Fruit fly (Drosophila melanogaster) whole organism, wandering third instar larva: ENCODE measurements around the gene DopEcR.

Experiments used
- Abd-B ChIP-seq: fragments of >200 bp; optimal IDR thresholded peaks from 2 replicates; lab custom pipeline; 2017; ENCODE audit warnings: missing biosample characterization, missing genetic modification characterization
- CG32264 ChIP-seq: fragments of 200-800 bp; sonication (Bioruptor generic); optimal IDR thresholded peaks from 2 replicates; lab custom pipeline; 2016; ENCODE audit warnings: missing biosample characterization, missing genetic modification characterization
- CG9705 ChIP-seq: fragments of 200-800 bp; sonication (Bioruptor generic); optimal IDR thresholded peaks from 2 replicates; lab custom pipeline; 2018; ENCODE audit warnings: missing biosample characterization, mild to moderate bottlenecking, missing genetic modification characterization
- CrebA ChIP-seq: fragments of 200-800 bp; sonication (Bioruptor generic); optimal IDR thresholded peaks from 2 replicates; lab custom pipeline; 2016; ENCODE audit warnings: missing biosample characterization, mild to moderate bottlenecking, missing genetic modification characterization, borderline replicate concordance
- Dfd ChIP-seq: fragments of >200 bp; optimal IDR thresholded peaks from 2 replicates; lab custom pipeline; 2017; ENCODE audit warnings: missing biosample characterization, missing genetic modification characterization
- Dif ChIP-seq: fragments of 200-275, 200-300 bp; sonication (Bioruptor generic); optimal IDR thresholded peaks from 2 replicates; lab custom pipeline; 2018; ENCODE audit warnings: missing biosample characterization, missing genetic modification characterization; ENCODE audit not compliant: partially characterized antibody
- GATAd ChIP-seq: sonication (Bioruptor generic); optimal IDR thresholded peaks from 2 replicates; lab custom pipeline; 2016; ENCODE audit warnings: missing biosample characterization, missing genetic modification characterization
- HLH106 ChIP-seq: fragments of 200-800 bp; optimal IDR thresholded peaks from 3 replicates; lab custom pipeline; 2019; ENCODE audit warnings: missing biosample characterization, mild to moderate bottlenecking, missing genetic modification characterization, moderate library complexity
- Hnf4 ChIP-seq: fragments of 200-800 bp; sonication (Bioruptor generic); optimal IDR thresholded peaks from 2 replicates; lab custom pipeline; 2016; ENCODE audit warnings: missing biosample characterization, mild to moderate bottlenecking, missing genetic modification characterization
- Hr78 ChIP-seq: fragments of >200 bp; optimal IDR thresholded peaks from 2 replicates; lab custom pipeline; 2017; ENCODE audit warnings: missing biosample characterization, missing genetic modification characterization
- Hr83 ChIP-seq: fragments of 200-300 bp; sonication (Bioruptor generic); optimal IDR thresholded peaks from 2 replicates; lab custom pipeline; 2016; ENCODE audit warnings: missing biosample characterization, mild to moderate bottlenecking, missing genetic modification characterization, moderate library complexity; ENCODE audit not compliant: poor library complexity, severe bottlenecking
- Jra ChIP-seq: sonication (Bioruptor generic); optimal IDR thresholded peaks from 2 replicates; lab custom pipeline; 2016; ENCODE audit warnings: missing biosample characterization, missing genetic modification characterization
- Mio ChIP-seq: sonication (Bioruptor generic); optimal IDR thresholded peaks from 2 replicates; lab custom pipeline; 2016; ENCODE audit warnings: missing biosample characterization, missing genetic modification characterization
- Myc ChIP-seq: fragments of >200 bp; optimal IDR thresholded peaks from 2 replicates; lab custom pipeline; 2017
- N ChIP-seq: fragments of >200 bp; optimal IDR thresholded peaks from 2 replicates; lab custom pipeline; 2018; ENCODE audit warnings: missing biosample characterization, missing external identifiers, missing genetic modification characterization
- OdsH ChIP-seq: fragments of 200-800 bp; sonication (Bioruptor generic); optimal IDR thresholded peaks from 2 replicates; lab custom pipeline; 2016; ENCODE audit warnings: missing biosample characterization, mild to moderate bottlenecking, missing genetic modification characterization
- Rel ChIP-seq, 2 experiments: fragments of 200-800 bp; sonication (Bioruptor generic) in 1 of 2; optimal IDR thresholded peaks; 2 replicates in 1 of 2; 3 replicates in 1 of 2; lab custom pipeline; 2016 to 2019; ENCODE audit warnings: mild to moderate bottlenecking in 2 of 2, missing biosample characterization in 2 of 2, missing genetic modification characterization in 2 of 2, moderate library complexity in 1 of 2
- Sp1 ChIP-seq: fragments of 200-800 bp; sonication (Bioruptor generic); optimal IDR thresholded peaks from 3 replicates; lab custom pipeline; 2019; ENCODE audit warnings: missing biosample characterization, mild to moderate bottlenecking, missing genetic modification characterization, moderate library complexity
- Vsx2 ChIP-seq: fragments of 200-300, 225-300 bp; sonication (Bioruptor generic); optimal IDR thresholded peaks from 2 replicates; lab custom pipeline; 2018; ENCODE audit warnings: missing biosample characterization, missing genetic modification characterization; ENCODE audit not compliant: partially characterized antibody
- br ChIP-seq: fragments of 200-800 bp; sonication (Bioruptor generic); optimal IDR thresholded peaks from 2 replicates; lab custom pipeline; 2016; ENCODE audit warnings: missing biosample characterization, missing genetic modification characterization
- brk ChIP-seq: fragments of 200-800 bp; sonication (Bioruptor generic); optimal IDR thresholded peaks from 2 replicates; lab custom pipeline; 2016; ENCODE audit warnings: missing biosample characterization, mild to moderate bottlenecking, missing genetic modification characterization
- dl ChIP-seq, 2 experiments: fragments of 175-275, 200-275 bp in 1 of 2; fragments of 200-275 bp in 1 of 2; sonication (Bioruptor generic); optimal IDR thresholded peaks; lab custom pipeline; 2018; ENCODE audit warnings: mild to moderate bottlenecking in 2 of 2, missing biosample characterization in 2 of 2, missing genetic modification characterization in 2 of 2, moderate library complexity in 2 of 2; ENCODE audit not compliant: partially characterized antibody in 2 of 2, insufficient read depth in 1 of 2
- dmrt93B ChIP-seq: fragments of 200-800 bp; sonication (Bioruptor generic); optimal IDR thresholded peaks from 2 replicates; lab custom pipeline; 2018; ENCODE audit warnings: missing biosample characterization, mild to moderate bottlenecking, missing genetic modification characterization
- dsf ChIP-seq: sonication (Bioruptor generic); optimal IDR thresholded peaks from 2 replicates; lab custom pipeline; 2016; ENCODE audit warnings: missing biosample characterization, missing genetic modification characterization, borderline replicate concordance
- ey ChIP-seq: fragments of 200-800 bp; sonication (Bioruptor generic); optimal IDR thresholded peaks from 2 replicates; lab custom pipeline; 2016; ENCODE audit warnings: missing biosample characterization, missing genetic modification characterization
- foxo ChIP-seq, 2 experiments: fragments of 200-800 bp; sonication (Bioruptor generic); optimal IDR thresholded peaks; 2 replicates in 1 of 2; 3 replicates in 1 of 2; lab custom pipeline; 2016 to 2017; ENCODE audit warnings: missing biosample characterization in 2 of 2, missing genetic modification characterization in 2 of 2
- fru ChIP-seq: fragments of 200-800 bp; sonication (Bioruptor generic); optimal IDR thresholded peaks from 3 replicates; lab custom pipeline; 2016; ENCODE audit warnings: missing biosample characterization, mild to moderate bottlenecking, missing genetic modification characterization
- h ChIP-seq: fragments of 200-800 bp; sonication (Bioruptor generic); optimal IDR thresholded peaks from 3 replicates; lab custom pipeline; 2016; ENCODE audit warnings: missing biosample characterization, mild to moderate bottlenecking, missing genetic modification characterization
- jim ChIP-seq: fragments of 175-275, 200-325 bp; sonication (Bioruptor generic); optimal IDR thresholded peaks from 2 replicates; lab custom pipeline; 2016; ENCODE audit warnings: missing biosample characterization, mild to moderate bottlenecking, missing genetic modification characterization
- lola ChIP-seq: fragments of >200 bp; optimal IDR thresholded peaks from 2 replicates; lab custom pipeline; 2017; ENCODE audit warnings: missing biosample characterization, missing genetic modification characterization
- pan ChIP-seq: fragments of >200 bp; optimal IDR thresholded peaks from 2 replicates; lab custom pipeline; 2017
- psq ChIP-seq: fragments of 200-800 bp; sonication (Bioruptor generic); optimal IDR thresholded peaks from 3 replicates; lab custom pipeline; 2017; ENCODE audit warnings: missing biosample characterization, mild to moderate bottlenecking, missing genetic modification characterization, moderate library complexity
- rgr ChIP-seq: fragments of 200-800 bp; sonication (Bioruptor generic); optimal IDR thresholded peaks from 3 replicates; lab custom pipeline; 2016; ENCODE audit warnings: missing biosample characterization, mild to moderate bottlenecking, missing genetic modification characterization
- sage ChIP-seq: fragments of 200-800 bp; sonication (Bioruptor generic); optimal IDR thresholded peaks from 2 replicates; lab custom pipeline; 2016; ENCODE audit warnings: missing biosample characterization, mild to moderate bottlenecking, missing genetic modification characterization
- sv ChIP-seq: fragments of 200-800 bp; sonication (Bioruptor generic); optimal IDR thresholded peaks from 3 replicates; lab custom pipeline; 2016; ENCODE audit warnings: missing biosample characterization, missing genetic modification characterization
- tai ChIP-seq: sonication (Bioruptor generic); optimal IDR thresholded peaks from 2 replicates; lab custom pipeline; 2016; ENCODE audit warnings: missing biosample characterization, missing genetic modification characterization
- usp ChIP-seq: fragments of >200 bp; optimal IDR thresholded peaks from 2 replicates; lab custom pipeline; 2017; ENCODE audit warnings: missing biosample characterization, missing genetic modification characterization
- woc ChIP-seq: sonication (Bioruptor generic); optimal IDR thresholded peaks from 2 replicates; lab custom pipeline; 2016; ENCODE audit warnings: missing biosample characterization, mild to moderate bottlenecking, missing genetic modification characterization

Gene DopEcR

DNA sequence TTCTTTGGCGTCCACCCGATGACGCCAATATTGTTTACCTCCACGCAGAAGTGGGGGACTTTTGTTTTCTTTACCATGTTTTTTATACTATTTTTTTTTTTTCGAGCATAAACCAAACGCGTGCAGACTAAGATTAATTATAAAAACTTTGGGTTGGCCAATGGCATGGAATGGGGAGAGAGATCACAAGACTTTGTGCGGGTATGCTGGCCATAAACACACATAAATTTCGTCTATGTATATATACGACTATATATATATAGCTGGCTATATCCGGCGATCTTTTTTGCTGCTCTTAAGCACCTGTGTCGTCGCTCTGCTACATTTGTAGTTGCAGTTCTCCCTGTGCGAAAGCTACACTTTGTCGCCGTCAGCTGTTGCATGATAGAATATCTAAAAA lies 31.8 kb upstream of the DopEcR start:
- TF ChIP-seq Mio: no peak
- no peak for TF ChIP-seq ey (GFP tag; lab: Kevin White, UChicago)
- no peak for TF ChIP-seq foxo (GFP tag; optimal IDR thresholded peaks at IDR 0.05; lab: Kevin White, UChicago)
- TF ChIP-seq Hr83 (GFP tag; lab: Kevin White, UChicago): no peak
- no peak for TF ChIP-seq CG9705
- no peak for TF ChIP-seq sv (GFP tag; lab: Kevin White, UChicago)
- no peak for TF ChIP-seq Vsx2 (GFP tag; lab: Kevin White, UChicago)
- no peak for TF ChIP-seq usp (GFP tag; lab: Kevin White, UChicago)
- TF ChIP-seq Sp1 (GFP tag; lab: Kevin White, UChicago): no peak
- no peak for TF ChIP-seq dl (GFP tag; optimal IDR thresholded peaks at IDR 0.05; lab: Kevin White, UChicago; ENCODE audit: insufficient read depth in 1 of 2, partially characterized antibody in 2 of 2)
- TF ChIP-seq N (GFP tag; lab: Kevin White, UChicago): no peak
- TF ChIP-seq tai: no peak
- no peak for TF ChIP-seq CrebA
- no peak for TF ChIP-seq Jra (GFP tag; lab: Kevin White, UChicago)
- TF ChIP-seq CG32264 (GFP tag; lab: Kevin White, UChicago): no peak

DNA sequence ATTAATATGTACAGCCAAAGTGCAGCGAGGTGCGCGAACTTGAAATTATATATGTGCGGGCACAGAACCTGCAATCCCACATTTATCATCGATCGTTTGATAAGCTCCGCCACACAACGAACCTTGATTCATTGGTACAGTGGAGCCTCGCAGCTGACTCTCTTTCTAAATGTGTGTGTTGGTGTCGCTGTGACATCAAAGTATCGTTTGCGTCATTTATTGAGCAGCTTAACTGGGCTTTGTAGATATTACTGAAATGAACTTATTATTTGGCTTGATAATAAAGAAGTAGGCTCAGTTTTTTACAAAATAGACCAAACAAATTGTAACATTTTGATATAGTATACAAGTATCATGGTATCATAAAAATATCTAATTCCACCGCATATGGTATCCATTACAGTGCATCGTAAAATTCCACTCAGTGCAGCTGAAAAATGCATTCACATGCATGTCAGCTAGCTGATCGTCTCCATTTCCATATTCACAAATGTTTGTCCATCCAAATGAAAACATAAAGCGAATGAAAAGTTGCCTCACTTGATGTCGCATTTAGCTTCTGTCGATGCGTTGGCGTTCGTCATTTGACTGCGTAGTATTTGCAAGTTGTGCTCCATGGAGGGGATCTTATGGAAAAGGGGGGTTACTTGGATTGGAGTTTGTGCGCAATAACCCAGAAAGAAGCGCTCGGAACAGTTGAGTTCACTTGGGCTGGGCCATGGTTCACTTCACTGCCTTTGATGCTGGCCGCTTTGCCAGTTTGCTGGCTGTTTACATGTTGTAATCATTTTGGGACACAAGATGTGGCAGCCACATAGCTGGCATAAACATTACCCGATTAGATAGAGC lies 31.1 kb upstream of the DopEcR start:
- TF ChIP-seq psq (no peak), Sp1 (GFP tag; lab: Kevin White, UChicago) (peak; percentile 3), CrebA (no peak), rgr (GFP tag; lab: Kevin White, UChicago) (peak; percentile 29), h (GFP tag; lab: Kevin White, UChicago) (peak; percentile 44), Dfd (no peak), Myc (no peak), usp (GFP tag; lab: Kevin White, UChicago) (no peak), Abd-B (GFP tag; lab: Kevin White, UChicago) (no peak), Rel (GFP tag; optimal IDR thresholded peaks at IDR 0.05; lab: Kevin White, UChicago) (no peak), Rel (tag; optimal IDR thresholded peaks at IDR 0.05; lab: Kevin White, UChicago) (peak; percentile 6), Dif (GFP tag; lab: Kevin White, UChicago) (no peak), dl (GFP tag; optimal IDR thresholded peaks at IDR 0.05; lab: Kevin White, UChicago; ENCODE audit: insufficient read depth in 1 of 2, partially characterized antibody in 2 of 2) (no peak), N (GFP tag; lab: Kevin White, UChicago) (no peak), Jra (GFP tag; lab: Kevin White, UChicago) (peak; percentile 23), pan (no peak), br (GFP tag; lab: Kevin White, UChicago) (peak; percentile 28), tai (no peak), HLH106 (tag; lab: Kevin White, UChicago) (peak; percentile 35), OdsH (GFP tag; lab: Kevin White, UChicago) (peak; percentile 16), foxo (GFP tag; optimal IDR thresholded peaks at IDR 0.05; lab: Kevin White, UChicago) (peak in 1 of 2 experiments; percentile 46), sage (GFP tag; lab: Kevin White, UChicago) (no peak), ey (GFP tag; lab: Kevin White, UChicago) (peak; percentile 26), lola (GFP tag; lab: Kevin White, UChicago) (no peak), Hr78 (GFP tag; lab: Kevin White, UChicago) (no peak), Mio (no peak), GATAd (GFP tag; lab: Kevin White, UChicago) (no peak), Vsx2 (GFP tag; lab: Kevin White, UChicago) (no peak), CG32264 (GFP tag; lab: Kevin White, UChicago) (no peak), dmrt93B (GFP tag; lab: Kevin White, UChicago) (no peak), sv (GFP tag; lab: Kevin White, UChicago) (no peak), dsf (GFP tag; lab: Kevin White, UChicago) (no peak), CG9705 (no peak), woc (GFP tag; lab: Kevin White, UChicago) (no peak), Hr83 (GFP tag; lab: Kevin White, UChicago) (no peak), jim (GFP tag; lab: Kevin White, UChicago) (no peak), brk (GFP tag; lab: Kevin White, UChicago) (no peak), Hnf4 (peak; percentile 47), fru (peak; percentile 60)
